Worm (Caenorhabditis elegans): Measurements from ENCODE around the gene zig-11.
A peak's percentile ranks its signal among the peaks of the same experiment; 100 is the strongest.

The zig-11 gene

ce11 chrV:1927015-1927414 is 34.3 kb upstream of the zig-11 start, which contains the start of gene T06A1.5:
T06A1.5 (plus strand) TSS chrV:1927223.
- TF ChIP-seq lim-6 (tag; optimal IDR thresholded peaks at IDR 0.05) (no peak), unc-86 (tag; optimal IDR thresholded peaks at IDR 0.05) (no peak), pqm-1 (tag; optimal IDR thresholded peaks at IDR 0.05) (no peak), elt-2 (tag; optimal IDR thresholded peaks at IDR 0.05) (peak; percentile 70), lin-11 (tag; optimal IDR thresholded peaks at IDR 0.05) (no peak), F13H6.1 (tag; optimal IDR thresholded peaks at IDR 0.05) (no peak)

DNA sequence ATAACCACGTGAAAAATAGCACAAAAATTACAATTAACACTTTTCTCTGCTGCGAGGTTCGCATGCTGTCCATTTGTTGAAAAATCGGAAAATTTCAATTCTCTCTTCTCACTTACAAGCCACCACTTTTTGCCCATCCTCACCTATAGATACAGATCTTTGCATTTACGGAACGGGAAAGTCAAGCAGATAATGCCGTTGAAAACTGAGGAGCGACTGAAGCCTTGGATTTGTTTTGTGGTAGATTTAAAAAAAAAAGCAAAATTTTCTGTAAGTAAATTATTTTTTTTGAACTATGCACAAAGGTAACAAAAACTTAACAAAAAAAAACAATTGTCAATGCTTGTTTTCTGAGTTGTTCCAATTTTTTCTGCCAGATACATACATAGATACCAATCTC is 32.7 kb upstream of the zig-11 start, which contains the start of gene T06A1.1:
T06A1.1 (minus strand) TSS at position 101 of the 400 bp plus-strand sequence.
- TF ChIP-seq ceh-6 (GFP tag; optimal IDR thresholded peaks at IDR 0.05) = no peak
- no peak for TF ChIP-seq odd-2 (tag; optimal IDR thresholded peaks at IDR 0.05)
- no peak for TF ChIP-seq unc-55 (GFP tag; optimal IDR thresholded peaks at IDR 0.05)
- TF ChIP-seq dmd-4 (tag; optimal IDR thresholded peaks at IDR 0.05; ENCODE audit: borderline replicate concordance) = no peak
- TF ChIP-seq ceh-45 (GFP tag; IDR thresholded peaks at IDR 0.05) = no peak
- TF ChIP-seq ets-4 (tag; optimal IDR thresholded peaks at IDR 0.05) = no peak
- TF ChIP-seq madf-2 (tag; optimal IDR thresholded peaks at IDR 0.05) = no peak

- no peak for TF ChIP-seq ceh-45 (GFP tag; IDR thresholded peaks at IDR 0.05)
These were observed 28.6 kb upstream of the zig-11 start, which contains the start of gene gst-37 for ce11 chrV:1921321-1921720. gst-37 (plus strand) TSS chrV:1921621.

ce11 chrV:1920105-1920504 is 27.4 kb upstream of the zig-11 start, which contains the start of gene Y32G9A.12:
Y32G9A.12 (minus strand) TSS chrV:1920205.
- TF ChIP-seq che-1 (tag; optimal IDR thresholded peaks at IDR 0.05) = no peak
- no peak for TF ChIP-seq unc-86 (tag; optimal IDR thresholded peaks at IDR 0.05)
- no peak for TF ChIP-seq dmd-4 (tag; optimal IDR thresholded peaks at IDR 0.05; ENCODE audit: borderline replicate concordance)
- no peak for TF ChIP-seq ceh-9 (tag; optimal IDR thresholded peaks at IDR 0.05)
- no peak for TF ChIP-seq Y22D7AL.16 (tag; optimal IDR thresholded peaks at IDR 0.05)
- TF ChIP-seq ets-4 (tag; optimal IDR thresholded peaks at IDR 0.05) = no peak
- TF ChIP-seq dve-1 (tag; optimal IDR thresholded peaks at IDR 0.05) = no peak
- TF ChIP-seq elt-4 (tag; optimal IDR thresholded peaks at IDR 0.05) = no peak
- TF ChIP-seq pqm-1 (tag; optimal IDR thresholded peaks at IDR 0.05) = no peak
- no peak for TF ChIP-seq unc-42 (tag; optimal IDR thresholded peaks at IDR 0.05)
- no peak for TF ChIP-seq elt-2 (tag; optimal IDR thresholded peaks at IDR 0.05)
- no peak for TF ChIP-seq ceh-18 (tag; optimal IDR thresholded peaks at IDR 0.05)
- no peak for TF ChIP-seq ceh-45 (GFP tag; IDR thresholded peaks at IDR 0.05)
- TF ChIP-seq tbx-2 (tag; optimal IDR thresholded peaks at IDR 0.05) = no peak
- TF ChIP-seq npax-4 (tag; optimal IDR thresholded peaks at IDR 0.05) = no peak

- no peak for TF ChIP-seq ceh-31 (tag; optimal IDR thresholded peaks at IDR 0.05)
- TF ChIP-seq F13H6.1 (tag; optimal IDR thresholded peaks at IDR 0.05) = no peak
- no peak for TF ChIP-seq fkh-10 (GFP tag; optimal IDR thresholded peaks at IDR 0.05)
- TF ChIP-seq ceh-9 (tag; optimal IDR thresholded peaks at IDR 0.05) = no peak
- no peak for TF ChIP-seq ceh-22 (tag; optimal IDR thresholded peaks at IDR 0.05)
- no peak for TF ChIP-seq ceh-34 (tag; optimal IDR thresholded peaks at IDR 0.05)
- TF ChIP-seq ceh-2 (tag; optimal IDR thresholded peaks at IDR 0.05) = no peak
- TF ChIP-seq ceh-18 (tag; optimal IDR thresholded peaks at IDR 0.05) = no peak
These were observed 25.4 kb upstream of the zig-11 start, which contains the start of gene Y32G9A.2 for ce11 chrV:1918030-1918559. Y32G9A.2 (plus strand) TSS chrV:1918509.

ce11 chrV:1911102-1911501 is 18.4 kb upstream of the zig-11 start, which contains the start of gene Y32G9A.3:
Y32G9A.3 (plus strand) TSS chrV:1911402.
- no peak for TF ChIP-seq nhr-11 (tag; optimal IDR thresholded peaks at IDR 0.05)
- TF ChIP-seq hlh-30 (tag; optimal IDR thresholded peaks at IDR 0.05; ENCODE audit: insufficient read depth) = no peak
- no peak for TF ChIP-seq C38D4.7 (GFP tag; optimal IDR thresholded peaks at IDR 0.05)
- no peak for TF ChIP-seq sdc-2 (tag; optimal IDR thresholded peaks at IDR 0.05)
- no peak for TF ChIP-seq K02D7.2 (tag; optimal IDR thresholded peaks at IDR 0.05)
- TF ChIP-seq pax-1 (tag; optimal IDR thresholded peaks at IDR 0.05) = no peak
- TF ChIP-seq fkh-10 (GFP tag; optimal IDR thresholded peaks at IDR 0.05) = no peak
- no peak for TF ChIP-seq lin-11 (tag; optimal IDR thresholded peaks at IDR 0.05)
- TF ChIP-seq pros-1 (tag; optimal IDR thresholded peaks at IDR 0.05) = no peak
- TF ChIP-seq pha-2 (tag; optimal IDR thresholded peaks at IDR 0.05) = no peak
- TF ChIP-seq ceh-24 (tag; optimal IDR thresholded peaks at IDR 0.05) = no peak
- TF ChIP-seq hlh-6 (tag; optimal IDR thresholded peaks at IDR 0.05) = no peak
- TF ChIP-seq ama-1 (optimal IDR thresholded peaks at IDR 0.05) = no peak
- TF ChIP-seq hlh-15 (tag; optimal IDR thresholded peaks at IDR 0.05) = no peak
